Fruit fly (Drosophila melanogaster) whole organism, prepupa: ENCODE data around the gene MP1.

Experiments used
- CG11294 ChIP-seq: fragments of 200-800 bp; sonication (Bioruptor generic); IDR thresholded peaks from 2 replicates; pipeline ENCODE4 v1.3.6; 2022; ENCODE audit warnings: missing biosample characterization, missing genetic modification characterization
- CG4318 ChIP-seq: fragments of 200-800 bp; sonication (Bioruptor generic); optimal IDR thresholded peaks from 3 replicates; lab custom pipeline; 2017; ENCODE audit warnings: missing biosample characterization, mild to moderate bottlenecking, missing genetic modification characterization
- Hr38 ChIP-seq: sonication (Bioruptor generic); optimal IDR thresholded peaks from 2 replicates; lab custom pipeline; 2016; ENCODE audit warnings: missing biosample characterization, missing genetic modification characterization

DNA sequence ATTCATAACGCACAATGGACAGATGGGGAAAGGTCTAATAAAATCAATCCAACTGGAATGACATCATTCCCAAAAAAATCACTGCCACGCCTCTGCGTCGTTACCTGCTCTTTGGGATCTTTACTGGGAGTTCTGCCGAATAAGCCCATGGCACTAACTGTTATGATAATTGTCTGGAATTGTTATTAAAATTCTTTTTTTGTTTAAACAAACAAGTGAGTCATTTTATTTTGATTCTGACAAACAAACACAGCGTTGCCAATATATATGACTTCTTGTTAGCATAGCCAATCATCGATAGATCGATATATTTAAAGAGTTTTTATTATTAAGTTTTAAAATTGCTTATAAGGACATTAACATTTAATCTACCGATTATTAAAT lies 3.0 kb downstream of the MP1 start, which contains the start of gene Vps24:
- TF ChIP-seq Hr38 (GFP tag; lab: Kevin White, UChicago) (no peak), CG4318 (no peak), CG11294 (no peak)
